Fruit fly (Drosophila melanogaster) whole organism, embryonic: ENCODE measurements around the gene Unc-115b.

ENCODE experiments used
- Adf1 ChIP-seq: fragments of 200-800 bp; sonication (Bioruptor generic); IDR thresholded peaks from 2 replicates; pipeline ENCODE4 v1.3.6; 2022; ENCODE audit warnings: missing biosample characterization, missing genetic modification characterization
- Bgb ChIP-seq: fragments of 200-800 bp; sonication (Bioruptor generic); IDR thresholded peaks from 2 replicates; pipeline ENCODE4 v1.3.6; 2022; ENCODE audit warnings: missing biosample characterization, missing genetic modification characterization; ENCODE audit not compliant: partially characterized antibody
- CG11247 ChIP-seq: fragments of 200-800 bp; sonication (Bioruptor generic); IDR thresholded peaks from 2 replicates; pipeline ENCODE4 v1.3.6; 2022; ENCODE audit warnings: missing biosample characterization, missing genetic modification characterization
- CG13424 ChIP-seq: fragments of 200-800 bp; sonication (Bioruptor generic); optimal IDR thresholded peaks from 2 replicates; lab custom pipeline; 2019; ENCODE audit warnings: missing biosample characterization, mild to moderate bottlenecking, missing genetic modification characterization, moderate library complexity
- CG13624 ChIP-seq: fragments of 200-800 bp; sonication (Bioruptor generic); optimal IDR thresholded peaks from 2 replicates; lab custom pipeline; 2016; ENCODE audit warnings: missing biosample characterization, missing genetic modification characterization
- CG14667 ChIP-seq: fragments of 200-800 bp; sonication (Bioruptor generic); IDR thresholded peaks from 2 replicates; pipeline ENCODE4 v1.3.6; 2022; ENCODE audit warnings: missing biosample characterization, missing genetic modification characterization
- CG14710 ChIP-seq: fragments of 200-800 bp; sonication (Bioruptor generic); optimal IDR thresholded peaks from 3 replicates; lab custom pipeline; 2019; ENCODE audit warnings: missing biosample characterization, mild to moderate bottlenecking, missing genetic modification characterization, moderate library complexity
- CG16813 ChIP-seq: fragments of 200-800 bp; sonication (Bioruptor generic); IDR thresholded peaks from 3 replicates; pipeline ENCODE4 v1.3.6; 2022; ENCODE audit warnings: missing biosample characterization, missing genetic modification characterization; ENCODE audit not compliant: partially characterized antibody
- CG18764 ChIP-seq: fragments of 200-800 bp; sonication (Bioruptor generic); optimal IDR thresholded peaks from 3 replicates; lab custom pipeline; 2016; ENCODE audit warnings: missing biosample characterization, missing genetic modification characterization
- CG2116 ChIP-seq: fragments of 200-800 bp; sonication (Bioruptor generic); optimal IDR thresholded peaks from 3 replicates; lab custom pipeline; 2018; ENCODE audit warnings: missing biosample characterization, mild to moderate bottlenecking, missing genetic modification characterization
- CG2129 ChIP-seq: fragments of 200-800 bp; sonication (Bioruptor generic); IDR thresholded peaks from 2 replicates; pipeline ENCODE4 v1.3.6; 2022; ENCODE audit warnings: missing biosample characterization, missing genetic modification characterization; ENCODE audit not compliant: partially characterized antibody
- CG2712 ChIP-seq: fragments of 200-800 bp; optimal IDR thresholded peaks from 3 replicates; lab custom pipeline; 2019; ENCODE audit warnings: missing biosample characterization, mild to moderate bottlenecking, missing genetic modification characterization, moderate library complexity
- CG3065 ChIP-seq: fragments of 200-800 bp; sonication (Bioruptor generic); optimal IDR thresholded peaks from 2 replicates; lab custom pipeline; 2016; ENCODE audit warnings: missing biosample characterization, missing genetic modification characterization
- CG34376 ChIP-seq: fragments of 200-800 bp; sonication (Bioruptor generic); optimal IDR thresholded peaks from 2 replicates; lab custom pipeline; 2018; ENCODE audit warnings: missing biosample characterization, mild to moderate bottlenecking, missing genetic modification characterization
- CG3995 ChIP-seq: fragments of 200-800 bp; sonication (Bioruptor generic); optimal IDR thresholded peaks from 3 replicates; lab custom pipeline; 2016; ENCODE audit warnings: missing biosample characterization, missing genetic modification characterization
- CG4404 ChIP-seq: fragments of 200-800 bp; sonication (Bioruptor generic); IDR thresholded peaks from 2 replicates; pipeline ENCODE4 v1.3.6; 2022; ENCODE audit warnings: missing biosample characterization, missing genetic modification characterization
- CG4617 ChIP-seq: fragments of 200-800 bp; sonication (Bioruptor generic); optimal IDR thresholded peaks from 3 replicates; lab custom pipeline; 2016; ENCODE audit warnings: missing biosample characterization, missing genetic modification characterization, borderline replicate concordance
- CG4730 ChIP-seq: fragments of 200-800 bp; sonication (Bioruptor generic); IDR thresholded peaks from 2 replicates; pipeline ENCODE4 v1.3.6; 2022; ENCODE audit warnings: missing biosample characterization, missing genetic modification characterization
- CG6791 ChIP-seq: fragments of 200-800 bp; sonication (Bioruptor generic); IDR thresholded peaks from 3 replicates; pipeline ENCODE4 v1.3.6; 2022; ENCODE audit warnings: missing biosample characterization, missing genetic modification characterization; ENCODE audit not compliant: partially characterized antibody
- CG8290 ChIP-seq, 3 experiments: fragments of 200-800 bp; sonication (Bioruptor generic); optimal IDR thresholded peaks; 2 replicates each; lab custom pipeline; 2016 to 2019; ENCODE audit warnings: missing biosample characterization in 3 of 3, missing genetic modification characterization in 3 of 3, mild to moderate bottlenecking in 2 of 3, moderate library complexity in 1 of 3
- CG8478 ChIP-seq: fragments of >200 bp; optimal IDR thresholded peaks from 2 replicates; lab custom pipeline; 2018
- CG8944 ChIP-seq: fragments of 200-800 bp; sonication (Bioruptor generic); optimal IDR thresholded peaks from 3 replicates; lab custom pipeline; 2016; ENCODE audit warnings: missing biosample characterization, missing genetic modification characterization
- CG9437 ChIP-seq: fragments of 200-800 bp; sonication (Bioruptor generic); optimal IDR thresholded peaks from 2 replicates; lab custom pipeline; 2018; ENCODE audit warnings: missing biosample characterization, mild to moderate bottlenecking, missing genetic modification characterization
- Hr3 ChIP-seq: fragments of 200-800 bp; sonication (Bioruptor generic); optimal IDR thresholded peaks from 3 replicates; lab custom pipeline; 2016; ENCODE audit warnings: missing biosample characterization, missing genetic modification characterization
- Hr51 ChIP-seq, 2 experiments: fragments of 200-800 bp; sonication (Bioruptor generic); optimal IDR thresholded peaks; 2 replicates in 1 of 2; 3 replicates in 1 of 2; lab custom pipeline; 2016 to 2018; ENCODE audit warnings: missing biosample characterization in 2 of 2, missing genetic modification characterization in 2 of 2, mild to moderate bottlenecking in 1 of 2, moderate library complexity in 1 of 2
- Med ChIP-seq: fragments of 200-800 bp; sonication (Bioruptor generic); peaks from one replicate; lab custom pipeline; 2016; ENCODE audit warnings: missing biosample characterization, missing genetic modification characterization, mild to moderate bottlenecking, inconsistent platforms, moderate library complexity
- Myb ChIP-seq: fragments of 200-800 bp; sonication (Bioruptor generic); optimal IDR thresholded peaks from 2 replicates; lab custom pipeline; 2016; ENCODE audit warnings: missing biosample characterization, missing genetic modification characterization
- NC2β ChIP-seq: fragments of 200-800 bp; sonication (Bioruptor generic); optimal IDR thresholded peaks from 2 replicates; lab custom pipeline; 2016; ENCODE audit warnings: missing biosample characterization, missing genetic modification characterization
- Sin3A ChIP-seq: fragments of >200 bp; optimal IDR thresholded peaks from 2 replicates; lab custom pipeline; 2018
- Ssrp ChIP-seq: fragments of 200-800 bp; sonication (Bioruptor generic); optimal IDR thresholded peaks from 2 replicates; lab custom pipeline; 2018; ENCODE audit warnings: missing biosample characterization, mild to moderate bottlenecking, missing genetic modification characterization, moderate library complexity
- YL-1 ChIP-seq: fragments of 200-800 bp; sonication (Bioruptor generic); optimal IDR thresholded peaks from 3 replicates; lab custom pipeline; 2017; ENCODE audit warnings: missing biosample characterization, mild to moderate bottlenecking, missing genetic modification characterization
- ara ChIP-seq: fragments of 200-800 bp; sonication (Bioruptor generic); IDR thresholded peaks from 2 replicates; pipeline ENCODE4 v1.3.6; 2022; ENCODE audit warnings: missing biosample characterization, missing genetic modification characterization
- chinmo ChIP-seq: fragments of 200-800 bp; sonication (Bioruptor generic); IDR thresholded peaks from 4 replicates; pipeline ENCODE4 v1.3.6; 2022; ENCODE audit warnings: missing biosample characterization, missing genetic modification characterization; ENCODE audit not compliant: partially characterized antibody
- ci ChIP-seq: fragments of 200-800 bp; sonication (Bioruptor generic); IDR thresholded peaks from 3 replicates; pipeline ENCODE4 v1.3.6; 2022; ENCODE audit warnings: missing biosample characterization, missing genetic modification characterization
- dm ChIP-seq: fragments of 200-800 bp; sonication (Bioruptor generic); optimal IDR thresholded peaks from 3 replicates; lab custom pipeline; 2016; ENCODE audit warnings: missing biosample characterization, missing genetic modification characterization
- fd3F ChIP-seq: fragments of 200-800 bp; sonication (Bioruptor generic); optimal IDR thresholded peaks from 2 replicates; lab custom pipeline; 2018; ENCODE audit warnings: missing biosample characterization, mild to moderate bottlenecking, missing genetic modification characterization, moderate library complexity
- hb ChIP-seq: fragments of 200-800 bp; sonication (Bioruptor generic); IDR thresholded peaks from 3 replicates; pipeline ENCODE4 v1.3.6; 2022; ENCODE audit warnings: missing biosample characterization, missing genetic modification characterization; ENCODE audit not compliant: partially characterized antibody
- mld ChIP-seq: fragments of 200-800 bp; sonication (Bioruptor generic); IDR thresholded peaks from 3 replicates; pipeline ENCODE4 v1.3.6; 2022; ENCODE audit warnings: missing biosample characterization, missing genetic modification characterization; ENCODE audit not compliant: partially characterized antibody
- phol ChIP-seq: fragments of 200-800 bp; sonication (Bioruptor generic); optimal IDR thresholded peaks from 3 replicates; lab custom pipeline; 2018; ENCODE audit warnings: missing biosample characterization, mild to moderate bottlenecking, missing genetic modification characterization, moderate library complexity
- prd ChIP-seq, 3 experiments: fragments of >200 bp in 2 of 3; fragments of 200-800 bp in 1 of 3; sonication (Bioruptor generic) in 1 of 3; optimal IDR thresholded peaks in 2 of 3; IDR thresholded peaks in 1 of 3; 2 replicates in 2 of 3; 3 replicates in 1 of 3; pipeline versions ENCODE4 v1.3.6 to Lab custom; 2017 to 2022; ENCODE audit warnings: missing biosample characterization in 1 of 3, missing genetic modification characterization in 1 of 3
- pzg ChIP-seq: fragments of 200-800 bp; sonication (Bioruptor generic); optimal IDR thresholded peaks from 3 replicates; lab custom pipeline; 2018; ENCODE audit warnings: missing biosample characterization, mild to moderate bottlenecking, missing genetic modification characterization, moderate library complexity
- sna ChIP-seq: fragments of 200-800 bp; sonication (Bioruptor generic); IDR thresholded peaks from 2 replicates; pipeline ENCODE4 v1.3.6; 2022; ENCODE audit warnings: missing biosample characterization, missing genetic modification characterization; ENCODE audit not compliant: partially characterized antibody
- sqz ChIP-seq: fragments of 200-800 bp; sonication (Bioruptor generic); optimal IDR thresholded peaks from 3 replicates; lab custom pipeline; 2018; ENCODE audit warnings: missing biosample characterization, mild to moderate bottlenecking, missing genetic modification characterization
- sug ChIP-seq: fragments of 200-800 bp; optimal IDR thresholded peaks from 2 replicates; lab custom pipeline; 2019; ENCODE audit warnings: missing biosample characterization, mild to moderate bottlenecking, missing genetic modification characterization, moderate library complexity
- trem ChIP-seq: fragments of 200-800 bp; optimal IDR thresholded peaks from 3 replicates; lab custom pipeline; 2019; ENCODE audit warnings: missing biosample characterization, mild to moderate bottlenecking, missing genetic modification characterization, moderate library complexity
- twi ChIP-seq: fragments of 200-800 bp; optimal IDR thresholded peaks from 2 replicates; lab custom pipeline; 2019; ENCODE audit warnings: missing biosample characterization, mild to moderate bottlenecking, missing genetic modification characterization, moderate library complexity
- yki ChIP-seq: fragments of >200 bp; optimal IDR thresholded peaks from 3 replicates; lab custom pipeline; 2018
- zen2 ChIP-seq: fragments of 200-800 bp; sonication (Bioruptor generic); IDR thresholded peaks from 3 replicates; pipeline ENCODE4 v1.3.6; 2022; ENCODE audit warnings: missing biosample characterization, missing genetic modification characterization; ENCODE audit not compliant: partially characterized antibody

Gene Unc-115b

dm6 chr3R:9725121-9725956 is 32.8 kb upstream of the Unc-115b start, which contains the start of gene hyd:
TSS of gene hyd (minus strand) at chr3R:9725615.
- TF ChIP-seq Adf1 (GFP tag; lab: Robert Waterston, UW) (no peak), hb (GFP tag; lab: Robert Waterston, UW) (peak; percentile 74; the same call in 2 of the 3 replicates), CG14667 (GFP tag; lab: Robert Waterston, UW) (no peak), CG3065 (no peak), CG14710 (tag; lab: Kevin White, UChicago) (peak; percentile 63), CG13624 (GFP tag; lab: Kevin White, UChicago) (peak; percentile 19), ci (no peak), CG34376 (GFP tag; lab: Kevin White, UChicago) (peak; percentile 43), CG6791 (GFP tag; lab: Robert Waterston, UW) (peak; percentile 88), twi (tag; lab: Kevin White, UChicago) (no peak), fd3F (GFP tag; lab: Kevin White, UChicago) (no peak), phol (peak; percentile 42), Hr51 (GFP tag; optimal IDR thresholded peaks at IDR 0.05; lab: Kevin White, UChicago) (no peak), CG2712 (tag; lab: Kevin White, UChicago) (no peak), CG8944 (GFP tag; lab: Kevin White, UChicago) (no peak), CG13424 (tag; lab: Kevin White, UChicago) (no peak), CG4617 (peak; percentile 88), dm (GFP tag; lab: Kevin White, UChicago) (peak; percentile 15), trem (tag; lab: Kevin White, UChicago) (peak; percentile 97), ara (no peak), Bgb (GFP tag; lab: Robert Waterston, UW) (peak; percentile 85), CG4404 (GFP tag; lab: Robert Waterston, UW) (no peak), sna (peak; percentile 83), mld (GFP tag; lab: Robert Waterston, UW) (peak; percentile 35; the same call in 2 of the 3 replicates), prd (optimal IDR thresholded peaks at IDR 0.05; lab: Kevin White, UChicago) (no peak), prd (GFP tag; IDR thresholded peaks at IDR 0.05; lab: Robert Waterston, UW) (no peak), YL-1 (GFP tag; lab: Kevin White, UChicago) (peak; percentile 76), CG2129 (GFP tag; lab: Robert Waterston, UW) (peak; percentile 77), CG16813 (GFP tag; lab: Robert Waterston, UW) (peak; percentile 87), Ssrp (no peak), CG8290 (GFP tag; optimal IDR thresholded peaks at IDR 0.05; lab: Kevin White, UChicago) (no peak), CG8290 (tag; optimal IDR thresholded peaks at IDR 0.05; lab: Kevin White, UChicago) (no peak), chinmo (peak; percentile 72; the same call in 1 of the 4 replicates), sug (tag; lab: Kevin White, UChicago) (no peak), Hr3 (GFP tag; lab: Kevin White, UChicago) (no peak), NC2β (GFP tag; lab: Kevin White, UChicago) (no peak), CG2116 (peak; percentile 80), CG8478 (peak; percentile 84), yki (no peak), zen2 (GFP tag; lab: Robert Waterston, UW) (peak; percentile 66), Med (GFP tag; lab: Kevin White, UChicago) (peak; percentile 77), CG18764 (no peak), sqz (no peak), Sin3A (peak; percentile 70), CG9437 (peak; percentile 83), CG3995 (GFP tag; lab: Kevin White, UChicago) (peak; percentile 45), CG4730 (GFP tag; lab: Robert Waterston, UW) (no peak), Myb (peak; percentile 76), CG11247 (no peak), pzg (GFP tag; lab: Kevin White, UChicago) (peak; percentile 83)
